Fruit fly (Drosophila melanogaster) whole organism, prepupa: ENCODE results near the gene br.
A peak's percentile ranks its signal among the peaks of the same experiment; 100 is the strongest.

Experiments used
- CG3032 ChIP-seq: fragments of 200-800 bp; optimal IDR thresholded peaks from 2 replicates; lab custom pipeline; 2019; ENCODE audit warnings: missing biosample characterization, mild to moderate bottlenecking, missing genetic modification characterization, moderate library complexity
- CG32006 ChIP-seq: fragments of 200-800 bp; sonication (Bioruptor generic); optimal IDR thresholded peaks from 3 replicates; lab custom pipeline; 2017; ENCODE audit warnings: missing biosample characterization, mild to moderate bottlenecking, missing genetic modification characterization
- CG6808 ChIP-seq: fragments of 200-800 bp; sonication (Bioruptor generic); optimal IDR thresholded peaks from 3 replicates; lab custom pipeline; 2017; ENCODE audit warnings: missing biosample characterization, missing genetic modification characterization, mild to moderate bottlenecking, moderate library complexity, missing genetic modification reagents
- CG6854 ChIP-seq: fragments of 200-800 bp; sonication (Bioruptor generic); optimal IDR thresholded peaks from 2 replicates; lab custom pipeline; 2017; ENCODE audit warnings: missing biosample characterization, mild to moderate bottlenecking, missing genetic modification characterization
- CG7368 ChIP-seq: fragments of 200-800 bp; sonication (Bioruptor generic); optimal IDR thresholded peaks from 3 replicates; lab custom pipeline; 2016; ENCODE audit warnings: missing biosample characterization, missing genetic modification characterization
- Eip75B ChIP-seq: fragments of 200-800 bp; sonication (Bioruptor generic); optimal IDR thresholded peaks from 3 replicates; lab custom pipeline; 2016; ENCODE audit warnings: missing biosample characterization, missing genetic modification characterization
- Eip78C ChIP-seq: fragments of 200-800 bp; sonication (Bioruptor generic); peaks from one replicate; lab custom pipeline; 2016; ENCODE audit warnings: missing biosample characterization, missing genetic modification characterization
- Gug ChIP-seq: fragments of 200-800 bp; sonication (Bioruptor generic); IDR thresholded peaks from 2 replicates; pipeline ENCODE4 v1.3.6; 2022; ENCODE audit warnings: missing biosample characterization, missing genetic modification characterization
- achi ChIP-seq: fragments of 200-800 bp; sonication (Bioruptor generic); optimal IDR thresholded peaks from 3 replicates; lab custom pipeline; 2016; ENCODE audit warnings: missing biosample characterization, missing genetic modification characterization

dm6 chrX:1669214-1669613, 94.3 kb downstream of the br start, which contains the start of the genes CG3740 and hfw:
- TF ChIP-seq CG7368 (GFP tag; lab: Kevin White, UChicago) (peak; percentile 31), CG6854 (GFP tag; lab: Kevin White, UChicago) (no peak), CG3032 (peak; percentile 57), CG6808 (GFP tag; lab: Kevin White, UChicago) (no peak), Eip78C (peak; percentile 65), CG32006 (GFP tag; lab: Kevin White, UChicago) (no peak), Gug (GFP tag; lab: Robert Waterston, UW) (peak; percentile 62), Eip75B (no peak), achi (GFP tag; lab: Kevin White, UChicago) (peak; percentile 63)
